Fruit fly (Drosophila melanogaster): ENCODE results near the gene CG42327.

The CG42327 gene

dm6 chr3R:11657786-11658193 lies 1.8 kb downstream of the CG42327 start (continued):
- TF ChIP-seq CG11723 (GFP tag; optimal IDR thresholded peaks at IDR 0.05) (no peak), Hr78 (GFP tag; optimal IDR thresholded peaks at IDR 0.05) (peak in 1 of 2 experiments; percentile 10), CG13424 (tag; optimal IDR thresholded peaks at IDR 0.05) (peak; percentile 33), tll (GFP tag; optimal IDR thresholded peaks at IDR 0.05) (no peak), Ssrp (tag; optimal IDR thresholded peaks at IDR 0.05) (no peak), Antp (GFP tag; optimal IDR thresholded peaks at IDR 0.05) (no peak), ase (GFP tag; IDR thresholded peaks at IDR 0.05) (no peak), ash1 (GFP tag; optimal IDR thresholded peaks at IDR 0.05) (no peak), CG2712 (tag; optimal IDR thresholded peaks at IDR 0.05) (peak; percentile 73), CG10321 (GFP tag; IDR thresholded peaks at IDR 0.05) (no peak), Sry-δ (GFP tag; optimal IDR thresholded peaks at IDR 0.05) (no peak), B-H2 (GFP tag; optimal IDR thresholded peaks at IDR 0.05) (no peak), CG17612 (GFP tag; IDR thresholded peaks at IDR 0.05) (no peak), CG9609 (GFP tag; optimal IDR thresholded peaks at IDR 0.05) (no peak), CG12391 (tag; optimal IDR thresholded peaks at IDR 0.05) (peak; percentile 47), vvl (GFP tag; IDR thresholded peaks at IDR 0.05) (peak; percentile 75), CG17359 (tag; optimal IDR thresholded peaks at IDR 0.05) (peak; percentile 30), ara (GFP tag; IDR thresholded peaks at IDR 0.05) (no peak), sd (tag; optimal IDR thresholded peaks at IDR 0.05) (peak; percentile 99), klu (GFP tag; IDR thresholded peaks at IDR 0.05) (no peak), CG4854 (GFP tag; optimal IDR thresholded peaks at IDR 0.05) (no peak), ranshi (GFP tag; IDR thresholded peaks at IDR 0.05) (peak; percentile 30; the same call in 1 of the 2 replicates), CG14441 (GFP tag; IDR thresholded peaks at IDR 0.05) (no peak), CG12155 (GFP tag; optimal IDR thresholded peaks at IDR 0.05) (peak; percentile 26), otp (GFP tag; IDR thresholded peaks at IDR 0.05) (no peak), CG31365 (tag; optimal IDR thresholded peaks at IDR 0.05) (no peak), CG17912 (GFP tag; optimal IDR thresholded peaks at IDR 0.05) (no peak), CG6765 (GFP tag; optimal IDR thresholded peaks at IDR 0.05) (no peak), phol (tag; optimal IDR thresholded peaks at IDR 0.05) (no peak), Vsx1 (GFP tag; optimal IDR thresholded peaks at IDR 0.05) (no peak), ewg (GFP tag; optimal IDR thresholded peaks at IDR 0.05) (no peak), CG18011 (GFP tag; optimal IDR thresholded peaks at IDR 0.05) (no peak), oc (tag; optimal IDR thresholded peaks at IDR 0.05) (no peak), stwl (tag; optimal IDR thresholded peaks at IDR 0.05) (no peak), abd-A (tag; optimal IDR thresholded peaks at IDR 0.05) (no peak), CG2120 (GFP tag; optimal IDR thresholded peaks at IDR 0.05) (peak; percentile 75), Atf6 (GFP tag; IDR thresholded peaks at IDR 0.05) (no peak), dmrt11E (tag; optimal IDR thresholded peaks at IDR 0.05) (peak; percentile 45), Eip74EF (GFP tag; optimal IDR thresholded peaks at IDR 0.05) (no peak), Xrp1 (GFP tag; IDR thresholded peaks at IDR 0.05) (peak; percentile 64; the same call in 1 of the 2 replicates), CG8388 (GFP tag; optimal IDR thresholded peaks at IDR 0.05) (no peak), Dip3 (GFP tag; optimal IDR thresholded peaks at IDR 0.05) (peak; percentile 30), CG4820 (GFP tag; optimal IDR thresholded peaks at IDR 0.05) (no peak), tio (GFP tag; optimal IDR thresholded peaks at IDR 0.05) (no peak), dimm (GFP tag; IDR thresholded peaks at IDR 0.05) (no peak), psq (GFP tag; optimal IDR thresholded peaks at IDR 0.05) (no peak), Dp (GFP tag; optimal IDR thresholded peaks at IDR 0.05) (no peak), dmrt99B (tag; optimal IDR thresholded peaks at IDR 0.05) (peak; percentile 10), hbn (GFP tag; IDR thresholded peaks at IDR 0.05; ENCODE audit: partially characterized antibody) (no peak), CG15514 (GFP tag; optimal IDR thresholded peaks at IDR 0.05) (peak; percentile 15)
